Worm (Caenorhabditis elegans) whole organism, L3 larva: ENCODE data around the gene gcsh-1.

ENCODE experiments used
- ZK546.5 ChIP-seq: sonication (generic microtip); optimal IDR thresholded peaks from 2 replicates; lab custom pipeline; 2017; ENCODE audit warnings: missing biosample characterization, missing genetic modification characterization
- aly-2 ChIP-seq: fragments of 150-350 bp; optimal IDR thresholded peaks from 2 replicates; lab custom pipeline; 2014; ENCODE audit warnings: missing biosample characterization, missing genetic modification characterization
- ama-1 ChIP-seq: fragments of 150-350 bp; optimal IDR thresholded peaks from 2 replicates; lab custom pipeline; 2018
- ceh-16 ChIP-seq: sonication (generic microtip); optimal IDR thresholded peaks from 2 replicates; lab custom pipeline; 2017; ENCODE audit warnings: missing biosample characterization, missing genetic modification characterization
- ceh-28 ChIP-seq: fragments of 150-350 bp; optimal IDR thresholded peaks from 2 replicates; lab custom pipeline; 2014; ENCODE audit warnings: missing biosample characterization, missing genetic modification reagents, missing genetic modification characterization
- ceh-82 ChIP-seq: fragments of 150-350 bp; optimal IDR thresholded peaks from 2 replicates; lab custom pipeline; 2014; ENCODE audit warnings: missing biosample characterization, missing genetic modification characterization
- daf-12 ChIP-seq: fragments of 150-350 bp; optimal IDR thresholded peaks from 2 replicates; lab custom pipeline; 2014; ENCODE audit warnings: missing biosample characterization, missing genetic modification reagents, missing genetic modification characterization
- elt-1 ChIP-seq: fragments of 150-350 bp; optimal IDR thresholded peaks from 2 replicates; lab custom pipeline; 2014; ENCODE audit warnings: missing biosample characterization, missing genetic modification characterization
- eor-1 ChIP-seq, 2 experiments: fragments of 150-350 bp; optimal IDR thresholded peaks; 2 replicates each; lab custom pipeline; 2014 to 2018; ENCODE audit warnings: missing biosample characterization in 2 of 2, missing genetic modification characterization in 2 of 2
- fkh-2 ChIP-seq: fragments of 150-350 bp; optimal IDR thresholded peaks from 2 replicates; lab custom pipeline; 2014; ENCODE audit warnings: missing biosample characterization, missing genetic modification reagents, missing genetic modification characterization
- fos-1 ChIP-seq: fragments of 150-350 bp; optimal IDR thresholded peaks from 2 replicates; lab custom pipeline; 2014; ENCODE audit warnings: missing biosample characterization, missing genetic modification characterization
- hmg-11 ChIP-seq: sonication (generic microtip); optimal IDR thresholded peaks from 2 replicates; lab custom pipeline; 2016; ENCODE audit warnings: missing genetic modification characterization, missing compliant biosample characterization
- jun-1 ChIP-seq: fragments of 150-350 bp; optimal IDR thresholded peaks from 2 replicates; lab custom pipeline; 2014; ENCODE audit warnings: missing biosample characterization, missing genetic modification reagents, missing genetic modification characterization
- lin-15B ChIP-seq: fragments of 150-350 bp; optimal IDR thresholded peaks from 2 replicates; lab custom pipeline; 2014; ENCODE audit warnings: missing biosample characterization, missing genetic modification characterization
- lin-39 ChIP-seq: fragments of 150-350 bp; optimal IDR thresholded peaks from 2 replicates; lab custom pipeline; 2018; ENCODE audit warnings: missing biosample characterization, missing genetic modification reagents, missing genetic modification characterization
- lsy-12 ChIP-seq: sonication (generic microtip); optimal IDR thresholded peaks from 2 replicates; lab custom pipeline; 2016; ENCODE audit warnings: mild to moderate bottlenecking, missing genetic modification characterization, missing compliant biosample characterization
- nhr-11 ChIP-seq: fragments of 150-350 bp; optimal IDR thresholded peaks from 2 replicates; lab custom pipeline; 2014; ENCODE audit warnings: missing biosample characterization, missing genetic modification characterization
- nhr-12 ChIP-seq: fragments of 150-350 bp; optimal IDR thresholded peaks from 2 replicates; lab custom pipeline; 2014; ENCODE audit warnings: missing biosample characterization, missing genetic modification characterization
- nhr-23 ChIP-seq: fragments of 150-350 bp; optimal IDR thresholded peaks from 2 replicates; lab custom pipeline; 2014; ENCODE audit warnings: missing biosample characterization, missing genetic modification reagents, missing genetic modification characterization
- nhr-237 ChIP-seq: fragments of 150-350 bp; optimal IDR thresholded peaks from 2 replicates; lab custom pipeline; 2014; ENCODE audit warnings: missing biosample characterization, missing genetic modification characterization
- nhr-25 ChIP-seq: sonication (generic microtip); optimal IDR thresholded peaks from 2 replicates; lab custom pipeline; 2017; ENCODE audit warnings: missing biosample characterization, missing genetic modification characterization
- nhr-28 ChIP-seq: fragments of 150-350 bp; optimal IDR thresholded peaks from 2 replicates; lab custom pipeline; 2014; ENCODE audit warnings: missing biosample characterization, missing genetic modification characterization
- nhr-43 ChIP-seq: sonication (generic microtip); optimal IDR thresholded peaks from 2 replicates; lab custom pipeline; 2016; ENCODE audit warnings: mild to moderate bottlenecking, missing genetic modification characterization, missing compliant biosample characterization; ENCODE audit not compliant: poor library complexity, severe bottlenecking
- nhr-67 ChIP-seq: fragments of 150-350 bp; optimal IDR thresholded peaks from 2 replicates; lab custom pipeline; 2014; ENCODE audit warnings: missing biosample characterization, missing genetic modification characterization
- nhr-76 ChIP-seq: fragments of 150-350 bp; sonication (generic microtip); optimal IDR thresholded peaks from 5 replicates; lab custom pipeline; 2014; ENCODE audit warnings: missing biosample characterization, missing genetic modification characterization
- pqm-1 ChIP-seq: fragments of 150-350 bp; optimal IDR thresholded peaks from 2 replicates; lab custom pipeline; 2017; ENCODE audit warnings: missing biosample characterization, missing genetic modification characterization, inconsistent platforms
- skn-1 ChIP-seq: fragments of 150-350 bp; optimal IDR thresholded peaks from 2 replicates; lab custom pipeline; 2014; ENCODE audit warnings: missing biosample characterization, missing genetic modification characterization
- snpc-4 ChIP-seq: fragments of 150-350 bp; optimal IDR thresholded peaks from 2 replicates; lab custom pipeline; 2014; ENCODE audit warnings: missing biosample characterization, missing genetic modification characterization
- tbx-2 ChIP-seq: sonication (generic microtip); optimal IDR thresholded peaks from 2 replicates; lab custom pipeline; 2016; ENCODE audit warnings: mild to moderate bottlenecking, missing genetic modification characterization, missing compliant biosample characterization
- unc-39 ChIP-seq: sonication (generic microtip); optimal IDR thresholded peaks from 4 replicates; lab custom pipeline; 2017; ENCODE audit warnings: missing biosample characterization, missing genetic modification characterization
- zag-1 ChIP-seq: fragments of 150-350 bp; optimal IDR thresholded peaks from 2 replicates; lab custom pipeline; 2014; ENCODE audit warnings: missing biosample characterization, missing genetic modification characterization
- ztf-11 ChIP-seq: fragments of 150-350 bp; optimal IDR thresholded peaks from 2 replicates; lab custom pipeline; 2014; ENCODE audit warnings: missing biosample characterization, missing genetic modification characterization

gcsh-1 gene

DNA sequence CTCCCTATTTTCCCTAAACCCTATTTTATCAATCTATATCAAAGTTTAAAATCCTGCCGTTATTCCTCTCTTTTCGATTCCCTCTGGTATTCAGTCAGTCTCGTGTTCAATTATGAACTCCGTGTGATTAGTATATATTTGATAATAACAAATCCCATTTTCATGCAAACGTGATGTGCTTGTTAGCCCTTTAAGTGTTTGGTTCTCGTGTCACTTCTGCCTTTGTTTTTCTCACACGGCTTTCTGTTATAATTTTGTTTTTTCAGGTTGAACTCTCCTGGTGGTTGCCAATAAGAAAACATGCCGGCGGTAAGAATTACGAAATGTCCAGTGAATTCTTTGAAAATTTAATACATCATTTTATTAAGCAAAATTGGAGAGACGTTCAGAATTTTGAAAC lies 48.3 kb downstream of the gcsh-1 start, which contains the start of gene M163.21:
Gene M163.21, plus strand, starts transcription at position 301 of the 400 bp plus-strand sequence.
- no peak for TF ChIP-seq unc-39
- no peak for TF ChIP-seq ZK546.5
- TF ChIP-seq nhr-11 (tag; lab: Kevin White, UChicago) = no peak
- TF ChIP-seq lin-39 (tag; lab: Kevin White, UChicago) = no peak
- no peak for TF ChIP-seq fos-1
- TF ChIP-seq tbx-2 (tag; lab: Kevin White, UChicago) = no peak
- no peak for TF ChIP-seq eor-1 (tag; optimal IDR thresholded peaks at IDR 0.05; lab: Kevin White, UChicago)
- no peak for TF ChIP-seq ceh-16 (tag; lab: Kevin White, UChicago)
- no peak for TF ChIP-seq nhr-25 (tag; lab: Kevin White, UChicago)
- TF ChIP-seq snpc-4 (tag; lab: Kevin White, UChicago) = no peak
- no peak for TF ChIP-seq lsy-12 (tag; lab: Kevin White, UChicago)
- TF ChIP-seq pqm-1 (tag; lab: Kevin White, UChicago) = no peak
- no peak for TF ChIP-seq ztf-11 (tag; lab: Kevin White, UChicago)
- TF ChIP-seq aly-2 (tag; lab: Kevin White, UChicago) = no peak
- TF ChIP-seq jun-1 (tag; lab: Kevin White, UChicago) = no peak
- TF ChIP-seq skn-1 = no peak
- no peak for TF ChIP-seq daf-12 (tag; lab: Kevin White, UChicago)
- no peak for TF ChIP-seq lin-15B
- TF ChIP-seq nhr-67 = no peak
- TF ChIP-seq nhr-28 (tag; lab: Kevin White, UChicago) = no peak

DNA sequence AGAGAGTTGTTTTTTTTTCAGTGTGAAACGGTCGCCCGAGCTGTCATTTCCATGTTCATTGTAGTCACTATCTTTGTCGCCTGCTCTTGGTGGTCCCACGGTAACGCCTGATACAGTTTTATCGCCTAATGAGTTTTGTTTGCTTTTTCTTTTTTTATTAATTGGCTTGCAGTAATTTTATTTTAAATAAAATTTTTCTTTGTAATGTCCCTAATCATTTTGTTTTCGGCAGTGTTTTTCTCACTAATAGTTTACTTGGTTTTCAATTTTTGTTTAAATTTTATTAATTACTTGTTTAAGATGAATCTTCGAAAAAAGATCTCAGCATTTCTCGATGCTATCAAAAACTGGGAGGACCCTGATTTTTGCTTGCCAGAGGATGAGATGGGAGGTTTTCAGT lies 49.3 kb downstream of the gcsh-1 start, which contains the start of gene M163.22:
Gene M163.22, plus strand, starts transcription at position 301 of the 400 bp plus-strand sequence.
- TF ChIP-seq ZK546.5 (no peak), nhr-23 (tag; lab: Kevin White, UChicago) (no peak), skn-1 (no peak), nhr-237 (no peak), ceh-28 (tag; lab: Kevin White, UChicago) (no peak), daf-12 (tag; lab: Kevin White, UChicago) (no peak), ceh-82 (tag; lab: Kevin White, UChicago) (no peak), nhr-43 (tag; lab: Kevin White, UChicago) (no peak), aly-2 (tag; lab: Kevin White, UChicago) (no peak)

ce11 chrX:14464513-14464912 lies 50.4 kb downstream of the gcsh-1 start, which contains the start of gene M163.7:
TSS of gene M163.7 (plus strand) at chrX:14464813.
- no peak for TF ChIP-seq nhr-25 (tag; lab: Kevin White, UChicago)
- no peak for TF ChIP-seq eor-1 (tag; optimal IDR thresholded peaks at IDR 0.05; lab: Kevin White, UChicago)
- no peak for TF ChIP-seq nhr-11 (tag; lab: Kevin White, UChicago)
- TF ChIP-seq lin-15B = no peak
- no peak for TF ChIP-seq nhr-76
- TF ChIP-seq skn-1 = no peak
- no peak for TF ChIP-seq hmg-11 (tag; lab: Kevin White, UChicago)
- TF ChIP-seq fkh-2 = no peak
- no peak for TF ChIP-seq daf-12 (tag; lab: Kevin White, UChicago)
- no peak for TF ChIP-seq ama-1 (lab: Kevin White, UChicago)
- no peak for TF ChIP-seq zag-1 (tag; lab: Kevin White, UChicago)
- TF ChIP-seq nhr-12 (tag; lab: Kevin White, UChicago) = no peak
- TF ChIP-seq elt-1 (tag; lab: Kevin White, UChicago) = no peak
- TF ChIP-seq nhr-43 (tag; lab: Kevin White, UChicago) = no peak
- no peak for TF ChIP-seq snpc-4 (tag; lab: Kevin White, UChicago)
